Worm (Caenorhabditis elegans): ENCODE data around the gene dhs-15.

dhs-15 gene

DNA sequence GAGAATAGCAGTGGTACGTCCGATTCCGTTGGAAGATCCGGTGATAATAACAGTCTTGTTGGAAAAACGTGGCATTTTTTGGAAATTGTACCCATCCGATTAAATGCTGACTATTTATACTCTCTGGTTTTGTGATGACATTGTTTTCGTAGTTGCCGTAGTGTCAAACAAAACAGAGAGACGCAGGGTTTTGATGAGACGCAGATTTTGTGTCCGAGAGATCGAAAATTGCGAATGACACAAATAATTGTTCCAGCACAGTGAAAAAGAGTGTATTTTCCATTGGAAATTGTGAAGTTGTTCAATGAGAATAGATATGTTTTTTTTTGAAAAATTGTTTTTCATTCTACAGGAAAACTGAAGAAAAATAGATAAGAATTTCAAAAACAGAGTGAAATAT, 6.5 kb downstream of the dhs-15 start, which contains the start of gene R05D8.7:
Gene R05D8.7, minus strand, starts transcription at position 104 of the 400 bp plus-strand sequence.
- no peak for TF ChIP-seq nfya-1 (tag; optimal IDR thresholded peaks at IDR 0.05; ENCODE audit: insufficient read depth)
- no peak for TF ChIP-seq pqm-1 (tag; optimal IDR thresholded peaks at IDR 0.05)
- TF ChIP-seq ama-1 (optimal IDR thresholded peaks at IDR 0.05) = no peak
- TF ChIP-seq fos-1 (tag; optimal IDR thresholded peaks at IDR 0.05) = no peak
- TF ChIP-seq fkh-2 (tag; optimal IDR thresholded peaks at IDR 0.05) = no peak
- no peak for TF ChIP-seq snpc-4 (tag; optimal IDR thresholded peaks at IDR 0.05)
- no peak for TF ChIP-seq nhr-25 (tag; optimal IDR thresholded peaks at IDR 0.05)
- no peak for TF ChIP-seq mdl-1 (tag; optimal IDR thresholded peaks at IDR 0.05)
- no peak for TF ChIP-seq skn-1 (tag; optimal IDR thresholded peaks at IDR 0.05)
- TF ChIP-seq tbx-2 (tag; optimal IDR thresholded peaks at IDR 0.05) = no peak
- no peak for TF ChIP-seq ztf-4 (tag; optimal IDR thresholded peaks at IDR 0.05)
- no peak for TF ChIP-seq nhr-43 (tag; optimal IDR thresholded peaks at IDR 0.05; ENCODE audit: poor library complexity, severe bottlenecking)
- TF ChIP-seq jun-1 (tag; optimal IDR thresholded peaks at IDR 0.05) = no peak
- TF ChIP-seq sea-2 (GFP tag; optimal IDR thresholded peaks at IDR 0.05) = no peak
- TF ChIP-seq unc-39 (tag; optimal IDR thresholded peaks at IDR 0.05) = no peak
- TF ChIP-seq nhr-76 (tag; optimal IDR thresholded peaks at IDR 0.05) = no peak
- no peak for TF ChIP-seq eor-1 (tag; optimal IDR thresholded peaks at IDR 0.05)

DNA sequence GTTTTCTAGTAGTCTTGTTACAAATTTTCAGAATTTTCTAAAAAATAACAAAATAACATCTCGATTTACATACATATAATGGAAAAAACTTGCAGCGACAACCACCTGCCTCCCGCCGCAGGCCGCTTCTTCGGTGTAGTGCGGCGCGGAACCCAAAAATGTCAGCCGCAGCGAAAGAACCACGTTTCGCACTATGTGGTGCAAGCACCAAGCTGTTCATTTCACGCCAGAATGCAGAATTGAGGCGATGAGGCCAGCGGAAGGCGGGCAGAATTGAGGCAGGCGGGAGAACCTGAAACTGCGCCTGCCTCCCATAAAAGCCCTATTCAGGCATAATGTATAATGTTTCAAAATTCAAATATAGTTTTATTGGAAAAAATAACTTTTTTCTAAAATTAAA, 8.2 kb downstream of the dhs-15 start:
- no peak for TF ChIP-seq eor-1 (tag; optimal IDR thresholded peaks at IDR 0.05)
- no peak for TF ChIP-seq mdl-1 (tag; optimal IDR thresholded peaks at IDR 0.05)
- TF ChIP-seq egl-5 (tag; optimal IDR thresholded peaks at IDR 0.05) = no peak
- TF ChIP-seq ZK546.5 (tag; optimal IDR thresholded peaks at IDR 0.05) = no peak
- TF ChIP-seq nhr-43 (tag; optimal IDR thresholded peaks at IDR 0.05; ENCODE audit: poor library complexity, severe bottlenecking) = no peak
- no peak for TF ChIP-seq pqm-1 (tag; optimal IDR thresholded peaks at IDR 0.05)
- no peak for TF ChIP-seq daf-12 (tag; optimal IDR thresholded peaks at IDR 0.05)
- no peak for TF ChIP-seq sea-2 (GFP tag; optimal IDR thresholded peaks at IDR 0.05)
- TF ChIP-seq pha-4 (tag; optimal IDR thresholded peaks at IDR 0.05) = no peak
- no peak for TF ChIP-seq unc-39 (tag; optimal IDR thresholded peaks at IDR 0.05)
- TF ChIP-seq unc-62 (GFP tag; optimal IDR thresholded peaks at IDR 0.05) = no peak
- TF ChIP-seq lin-15B (tag; optimal IDR thresholded peaks at IDR 0.05) = no peak
- no peak for TF ChIP-seq ceh-28 (tag; optimal IDR thresholded peaks at IDR 0.05)
- no peak for TF ChIP-seq lsy-12 (tag; optimal IDR thresholded peaks at IDR 0.05)

DNA sequence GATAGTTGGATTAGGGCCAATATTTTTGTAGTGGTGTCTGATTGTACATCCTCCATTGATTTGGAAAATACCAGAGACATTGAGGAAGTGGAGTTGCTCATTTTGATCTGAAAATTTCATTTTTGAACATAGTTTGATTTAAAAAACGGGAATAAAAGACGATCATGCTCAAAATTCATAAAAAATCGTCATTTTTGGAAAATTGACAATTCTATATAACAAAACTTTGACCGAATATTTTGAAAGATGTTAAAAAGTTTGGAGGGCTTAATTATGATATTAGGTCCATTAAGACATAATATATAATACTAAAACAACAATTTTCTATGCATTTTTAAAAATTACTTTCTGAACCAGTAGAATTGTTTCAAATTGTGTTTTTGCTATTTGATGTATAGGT, 10.2 kb downstream of the dhs-15 start, which contains the start of gene srg-58:
Gene srg-58, minus strand, starts transcription at position 101 of the 400 bp plus-strand sequence.
- TF ChIP-seq lin-15B (tag; optimal IDR thresholded peaks at IDR 0.05) = no peak
- TF ChIP-seq elt-2 (tag; optimal IDR thresholded peaks at IDR 0.05) = no peak
- no peak for TF ChIP-seq ztf-11 (tag; optimal IDR thresholded peaks at IDR 0.05)
- TF ChIP-seq ceh-82 (tag; optimal IDR thresholded peaks at IDR 0.05) = no peak
- TF ChIP-seq nhr-237 (tag; optimal IDR thresholded peaks at IDR 0.05) = no peak
- no peak for TF ChIP-seq nhr-11 (tag; optimal IDR thresholded peaks at IDR 0.05)
- no peak for TF ChIP-seq snpc-4 (tag; optimal IDR thresholded peaks at IDR 0.05)
- no peak for TF ChIP-seq fkh-10 (GFP tag; optimal IDR thresholded peaks at IDR 0.05)
- TF ChIP-seq fkh-2 (tag; optimal IDR thresholded peaks at IDR 0.05) = no peak

DNA sequence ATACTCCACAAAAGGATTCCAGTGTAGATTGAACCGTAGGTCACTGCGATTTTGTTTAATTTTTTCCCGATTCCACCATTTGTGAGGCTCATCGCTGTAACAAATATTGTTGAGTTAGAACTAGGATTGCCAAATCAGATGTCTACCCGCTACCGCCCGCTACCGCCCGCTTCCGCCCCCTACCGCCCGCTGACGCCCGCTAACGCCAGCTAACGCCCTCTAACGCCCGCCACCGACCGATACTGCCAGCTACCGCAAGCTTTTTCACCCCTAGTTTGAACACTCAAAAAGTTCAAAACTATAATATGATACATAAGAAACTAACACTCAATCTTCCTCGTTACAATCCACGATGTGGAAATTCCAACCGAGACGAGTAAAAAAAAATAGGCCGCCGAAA, 11.2 kb downstream of the dhs-15 start:
- TF ChIP-seq tbx-2 (tag; optimal IDR thresholded peaks at IDR 0.05) (no peak), ZK546.5 (tag; optimal IDR thresholded peaks at IDR 0.05) (no peak)

DNA sequence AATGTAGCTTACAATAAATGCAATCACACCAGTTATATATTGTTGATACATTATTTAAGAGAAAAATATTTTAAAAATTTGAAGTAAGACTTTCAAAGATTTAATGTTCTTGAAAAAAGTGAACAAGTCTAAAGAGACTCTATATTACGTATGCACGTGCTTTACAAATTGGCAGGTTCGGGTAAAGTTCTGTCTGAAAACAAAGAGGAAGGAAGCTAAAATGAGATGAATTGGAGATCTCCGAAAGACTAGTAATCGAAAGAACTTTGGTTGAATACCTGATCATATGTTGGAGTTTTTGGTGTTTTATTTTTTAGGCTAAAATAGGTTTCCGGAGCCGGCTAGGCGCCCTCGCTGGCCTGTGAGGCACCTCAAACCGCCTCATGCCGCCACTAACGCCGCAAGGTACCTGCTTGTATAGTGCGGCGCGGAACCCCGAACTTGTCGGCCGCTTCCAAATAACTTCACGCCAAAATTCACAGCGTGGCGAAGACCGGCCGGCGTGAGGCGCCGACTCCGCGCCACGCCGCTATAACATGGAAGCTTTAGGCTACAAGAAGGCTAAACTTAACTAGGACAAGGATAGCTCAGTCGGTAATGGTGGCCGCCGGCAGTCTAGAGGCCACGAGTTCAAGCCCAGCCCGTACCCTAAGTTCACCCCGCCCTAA, 12.3 kb downstream of the dhs-15 start, which contains the start of gene srx-28:
Gene srx-28, minus strand, starts transcription at position 51 of the 668 bp plus-strand sequence.
- TF ChIP-seq tbx-2 (tag; optimal IDR thresholded peaks at IDR 0.05) (no peak), nhr-76 (tag; optimal IDR thresholded peaks at IDR 0.05) (no peak), nhr-12 (tag; optimal IDR thresholded peaks at IDR 0.05) (no peak), hmg-11 (tag; optimal IDR thresholded peaks at IDR 0.05) (no peak), ceh-9 (tag; optimal IDR thresholded peaks at IDR 0.05) (no peak), nhr-77 (tag; optimal IDR thresholded peaks at IDR 0.05) (no peak), nhr-43 (tag; optimal IDR thresholded peaks at IDR 0.05; ENCODE audit: poor library complexity, severe bottlenecking) (no peak), nhr-25 (tag; optimal IDR thresholded peaks at IDR 0.05) (no peak), snpc-4 (tag; optimal IDR thresholded peaks at IDR 0.05) (no peak), nhr-28 (tag; optimal IDR thresholded peaks at IDR 0.05) (no peak), jun-1 (tag; optimal IDR thresholded peaks at IDR 0.05) (no peak), ceh-16 (tag; optimal IDR thresholded peaks at IDR 0.05) (no peak), pqm-1 (tag; optimal IDR thresholded peaks at IDR 0.05) (no peak), fkh-10 (GFP tag; optimal IDR thresholded peaks at IDR 0.05) (no peak), nhr-237 (tag; optimal IDR thresholded peaks at IDR 0.05) (no peak)
